Worm (Caenorhabditis elegans) whole organism, L1 larva: ENCODE results near the gene hsp-4.

Source experiments
- F16B12.6 ChIP-seq: fragments of 150-350 bp; optimal IDR thresholded peaks from 2 replicates; lab custom pipeline; 2014; ENCODE audit warnings: missing biosample characterization, missing genetic modification characterization
- Y116A8C.19 ChIP-seq: sonication (generic microtip); optimal IDR thresholded peaks from 2 replicates; lab custom pipeline; 2016; ENCODE audit warnings: missing compliant biosample characterization, missing genetic modification characterization, borderline replicate concordance
- alr-1 ChIP-seq: fragments of 200-800 bp; sonication (Bioruptor generic); optimal IDR thresholded peaks from 2 replicates; lab custom pipeline; 2018; ENCODE audit warnings: borderline replicate concordance, mild to moderate bottlenecking, missing genetic modification characterization, missing compliant biosample characterization
- aly-2 ChIP-seq: fragments of 150-350 bp; optimal IDR thresholded peaks from 2 replicates; lab custom pipeline; 2014; ENCODE audit warnings: missing biosample characterization, missing genetic modification characterization
- ama-1 ChIP-seq: fragments of 150-350 bp; optimal IDR thresholded peaks from 2 replicates; lab custom pipeline; 2014
- ceh-63 ChIP-seq: fragments of 200-800 bp; sonication (Bioruptor generic); optimal IDR thresholded peaks from 2 replicates; lab custom pipeline; 2018; ENCODE audit warnings: mild to moderate bottlenecking, missing genetic modification characterization, missing compliant biosample characterization
- ceh-8 ChIP-seq: fragments of 200-800 bp; sonication (Bioruptor generic); optimal IDR thresholded peaks from 2 replicates; lab custom pipeline; 2018; ENCODE audit warnings: mild to moderate bottlenecking, missing genetic modification characterization, moderate library complexity, missing compliant biosample characterization
- ceh-90 ChIP-seq: sonication (generic microtip); optimal IDR thresholded peaks from 2 replicates; lab custom pipeline; 2016; ENCODE audit warnings: missing genetic modification characterization, missing compliant biosample characterization
- dsc-1 ChIP-seq: sonication (generic microtip); optimal IDR thresholded peaks from 2 replicates; lab custom pipeline; 2016; ENCODE audit warnings: mild to moderate bottlenecking, missing genetic modification characterization, missing compliant biosample characterization
- elt-2 ChIP-seq: sonication (generic microtip); optimal IDR thresholded peaks from 2 replicates; lab custom pipeline; 2016; ENCODE audit warnings: missing genetic modification characterization, mild to moderate bottlenecking, inconsistent platforms, missing compliant biosample characterization, missing genetic modification reagents
- fkh-10 ChIP-seq: sonication (generic microtip); optimal IDR thresholded peaks from 2 replicates; lab custom pipeline; 2017; ENCODE audit warnings: missing biosample characterization, missing genetic modification reagents, missing genetic modification characterization
- fkh-4 ChIP-seq: sonication (generic microtip); optimal IDR thresholded peaks from 2 replicates; lab custom pipeline; 2016; ENCODE audit warnings: missing compliant biosample characterization, missing genetic modification characterization, borderline replicate concordance
- fkh-8 ChIP-seq: sonication (generic microtip); optimal IDR thresholded peaks from 2 replicates; lab custom pipeline; 2016; ENCODE audit warnings: mild to moderate bottlenecking, missing genetic modification characterization, missing compliant biosample characterization
- fos-1 ChIP-seq: fragments of 150-350 bp; optimal IDR thresholded peaks from 2 replicates; lab custom pipeline; 2014; ENCODE audit warnings: missing biosample characterization, missing genetic modification characterization
- hlh-17 ChIP-seq: fragments of 200-800 bp; sonication (Bioruptor generic); optimal IDR thresholded peaks from 2 replicates; lab custom pipeline; 2018; ENCODE audit warnings: missing genetic modification characterization, mild to moderate bottlenecking, missing compliant biosample characterization, moderate library complexity, borderline replicate concordance
- hpl-2 ChIP-seq: fragments of 150-350 bp; optimal IDR thresholded peaks from 2 replicates; lab custom pipeline; 2014; ENCODE audit warnings: missing biosample characterization, missing genetic modification reagents, missing genetic modification characterization
- irx-1 ChIP-seq: sonication (generic microtip); optimal IDR thresholded peaks from 2 replicates; lab custom pipeline; 2016; ENCODE audit warnings: missing genetic modification characterization, missing compliant biosample characterization
- lin-14 ChIP-seq: fragments of 200-800 bp; sonication (Bioruptor generic); optimal IDR thresholded peaks from 2 replicates; lab custom pipeline; 2018; ENCODE audit warnings: mild to moderate bottlenecking, missing genetic modification characterization, moderate library complexity, missing compliant biosample characterization
- lin-35 ChIP-seq, 2 experiments: fragments of 150-350 bp; optimal IDR thresholded peaks; 2 replicates each; lab custom pipeline; 2014; ENCODE audit warnings: missing biosample characterization in 2 of 2, missing genetic modification characterization in 2 of 2, missing genetic modification reagents in 2 of 2
- lin-39 ChIP-seq: fragments of 150-350 bp; optimal IDR thresholded peaks from 2 replicates; lab custom pipeline; 2014; ENCODE audit warnings: missing biosample characterization, missing genetic modification reagents, missing genetic modification characterization
- mdl-1 ChIP-seq, 2 experiments: fragments of 150-350 bp; optimal IDR thresholded peaks; 2 replicates each; lab custom pipeline; 2014 to 2017; ENCODE audit warnings: missing biosample characterization in 2 of 2, missing genetic modification characterization in 2 of 2, inconsistent platforms in 1 of 2
- mep-1 ChIP-seq: fragments of 150-350 bp; optimal IDR thresholded peaks from 2 replicates; lab custom pipeline; 2014; ENCODE audit warnings: missing biosample characterization, missing genetic modification characterization
- nhr-19 ChIP-seq: fragments of 200-800 bp; sonication (Bioruptor generic); conservative IDR thresholded peaks from 2 replicates; pipeline ENCODE4 v1.3.6; 2022; ENCODE audit warnings: missing genetic modification characterization, missing compliant biosample characterization
- nhr-20 ChIP-seq: sonication (generic microtip); optimal IDR thresholded peaks from 2 replicates; lab custom pipeline; 2016; ENCODE audit warnings: mild to moderate bottlenecking, missing genetic modification characterization, missing compliant biosample characterization
- nhr-237 ChIP-seq: fragments of 150-350 bp; optimal IDR thresholded peaks from 2 replicates; lab custom pipeline; 2014; ENCODE audit warnings: missing biosample characterization, missing genetic modification characterization
- nhr-28 ChIP-seq: fragments of 150-350 bp; optimal IDR thresholded peaks from 2 replicates; lab custom pipeline; 2014; ENCODE audit warnings: missing biosample characterization, missing genetic modification characterization
- nhr-71 ChIP-seq: sonication (generic microtip); optimal IDR thresholded peaks from 2 replicates; lab custom pipeline; 2016; ENCODE audit warnings: mild to moderate bottlenecking, missing genetic modification characterization, moderate library complexity, missing compliant biosample characterization
- nhr-77 ChIP-seq: fragments of 150-350 bp; optimal IDR thresholded peaks from 2 replicates; lab custom pipeline; 2014; ENCODE audit warnings: missing biosample characterization, missing genetic modification characterization
- nhr-85 ChIP-seq: sonication (generic microtip); peaks from one replicate; lab custom pipeline; 2016; ENCODE audit warnings: missing genetic modification characterization, inconsistent platforms, missing compliant biosample characterization
- pqm-1 ChIP-seq: sonication (generic microtip); optimal IDR thresholded peaks from 3 replicates; lab custom pipeline; 2017; ENCODE audit warnings: missing biosample characterization, missing genetic modification characterization
- rnt-1 ChIP-seq: sonication (generic microtip); optimal IDR thresholded peaks from 2 replicates; lab custom pipeline; 2016; ENCODE audit warnings: mild to moderate bottlenecking, missing genetic modification characterization, moderate library complexity, missing compliant biosample characterization
- sox-4 ChIP-seq: sonication (generic microtip); optimal IDR thresholded peaks from 2 replicates; lab custom pipeline; 2016; ENCODE audit warnings: missing genetic modification characterization, missing compliant biosample characterization
- sptf-1 ChIP-seq: fragments of 150-350 bp; optimal IDR thresholded peaks from 2 replicates; lab custom pipeline; 2014; ENCODE audit warnings: missing biosample characterization, missing genetic modification characterization
- swsn-7 ChIP-seq: sonication (generic microtip); optimal IDR thresholded peaks from 2 replicates; lab custom pipeline; 2016; ENCODE audit warnings: missing genetic modification characterization, missing compliant biosample characterization
- unc-62 ChIP-seq: fragments of 150-350 bp; optimal IDR thresholded peaks from 2 replicates; lab custom pipeline; 2014; ENCODE audit warnings: missing biosample characterization, missing genetic modification reagents, missing genetic modification characterization
- unc-86 ChIP-seq: sonication (generic microtip); optimal IDR thresholded peaks from 2 replicates; lab custom pipeline; 2016; ENCODE audit warnings: missing genetic modification characterization, missing compliant biosample characterization
- vab-15 ChIP-seq: sonication (generic microtip); optimal IDR thresholded peaks from 2 replicates; lab custom pipeline; 2017; ENCODE audit warnings: missing genotype, mild to moderate bottlenecking, missing genetic modification characterization, missing compliant biosample characterization
- xbp-1 ChIP-seq: sonication (generic microtip); optimal IDR thresholded peaks from 2 replicates; lab custom pipeline; 2016; ENCODE audit warnings: missing genetic modification characterization, missing compliant biosample characterization
- zip-4 ChIP-seq: fragments of 200-800 bp; sonication (Bioruptor generic); optimal IDR thresholded peaks from 2 replicates; lab custom pipeline; 2018; ENCODE audit warnings: mild to moderate bottlenecking, missing genetic modification characterization, moderate library complexity, missing compliant biosample characterization
- ztf-11 ChIP-seq, 2 experiments: sonication (generic microtip); optimal IDR thresholded peaks; 2 replicates each; lab custom pipeline; 2016 to 2017; ENCODE audit warnings: missing genetic modification characterization in 2 of 2, missing biosample characterization in 1 of 2, missing compliant biosample characterization in 1 of 2
- ztf-4 ChIP-seq: fragments of 150-350 bp; optimal IDR thresholded peaks from 2 replicates; lab custom pipeline; 2014; ENCODE audit warnings: missing biosample characterization, missing genetic modification characterization

hsp-4 gene

ce11 chrII:7326997-7327396 is 25.4 kb downstream of the hsp-4 start (continued):
- TF ChIP-seq ztf-4 (tag; lab: Kevin White, UChicago) (peak; percentile 50), nhr-71 (peak; percentile 83), irx-1 (tag; lab: Kevin White, UChicago) (peak; percentile 67), ama-1 (lab: Kevin White, UChicago) (no peak), swsn-7 (peak; percentile 68), elt-2 (no peak), dsc-1 (tag; lab: Kevin White, UChicago) (peak; percentile 38), ztf-11 (tag; optimal IDR thresholded peaks at IDR 0.05; lab: Kevin White, UChicago) (peak in 1 of 2 experiments; percentile 4), sox-4 (tag; lab: Kevin White, UChicago) (no peak), pqm-1 (no peak), lin-14 (GFP tag; lab: Kevin White, UChicago) (peak; percentile 89), mep-1 (peak; percentile 25), mdl-1 (tag; optimal IDR thresholded peaks at IDR 0.05; lab: Kevin White, UChicago) (no peak), fkh-8 (tag; lab: Kevin White, UChicago) (peak; percentile 74), unc-86 (tag; lab: Kevin White, UChicago) (peak; percentile 63)

ce11 chrII:7326199-7326598 is 26.2 kb downstream of the hsp-4 start:
- TF ChIP-seq nhr-77 (tag; lab: Kevin White, UChicago) (no peak), F16B12.6 (tag; lab: Kevin White, UChicago) (no peak), ztf-11 (tag; optimal IDR thresholded peaks at IDR 0.05; lab: Kevin White, UChicago) (no peak), lin-14 (GFP tag; lab: Kevin White, UChicago) (peak; percentile 30), sptf-1 (tag; lab: Kevin White, UChicago) (no peak), nhr-28 (tag; lab: Kevin White, UChicago) (no peak), fkh-8 (tag; lab: Kevin White, UChicago) (peak; percentile 19), xbp-1 (tag; lab: Kevin White, UChicago) (no peak), nhr-20 (tag; lab: Kevin White, UChicago) (no peak), aly-2 (tag; lab: Kevin White, UChicago) (no peak), unc-62 (no peak), hlh-17 (GFP tag; lab: Kevin White, UChicago) (no peak), fos-1 (tag; lab: Kevin White, UChicago) (no peak), nhr-71 (peak; percentile 4), hpl-2 (no peak), swsn-7 (no peak), ceh-90 (tag; lab: Kevin White, UChicago) (no peak), lin-35 (GFP tag; optimal IDR thresholded peaks at IDR 0.05; lab: Kevin White, UChicago) (no peak), alr-1 (tag; lab: Kevin White, UChicago) (no peak), mdl-1 (tag; optimal IDR thresholded peaks at IDR 0.05; lab: Kevin White, UChicago) (no peak), vab-15 (tag; lab: Kevin White, UChicago) (no peak), ztf-4 (tag; lab: Kevin White, UChicago) (no peak), rnt-1 (tag; lab: Kevin White, UChicago) (peak; percentile 2), nhr-85 (tag; lab: Kevin White, UChicago) (no peak), fkh-4 (tag; lab: Kevin White, UChicago) (no peak), pqm-1 (no peak), dsc-1 (tag; lab: Kevin White, UChicago) (no peak), ceh-63 (GFP tag; lab: Kevin White, UChicago) (no peak), ceh-8 (GFP tag; lab: Kevin White, UChicago) (no peak), irx-1 (tag; lab: Kevin White, UChicago) (no peak), lin-39 (tag; lab: Kevin White, UChicago) (no peak), nhr-19 (GFP tag; lab: Robert Waterston, UW) (no peak), fkh-10 (GFP tag; lab: Kevin White, UChicago) (peak; percentile 28), Y116A8C.19 (no peak), unc-86 (tag; lab: Kevin White, UChicago) (no peak), zip-4 (GFP tag; lab: Kevin White, UChicago) (no peak), nhr-237 (tag; lab: Kevin White, UChicago) (no peak)
